Fruit fly (Drosophila melanogaster): ENCODE measurements around the gene robl37BC.

robl37BC gene

dm6 chr2L:18968370-18969105 lies 42.1 kb upstream of the robl37BC start, which contains the start of the genes Nak and Tango6 (continued):
- TF ChIP-seq Dip2 (GFP tag; IDR thresholded peaks at IDR 0.05) (no peak), CkIIα-i1 (GFP tag; IDR thresholded peaks at IDR 0.05) (no peak), ash1 (GFP tag; optimal IDR thresholded peaks at IDR 0.05) (no peak), salm (tag; optimal IDR thresholded peaks at IDR 0.05) (no peak), croc (GFP tag; conservative IDR thresholded peaks at IDR 0.05) (no peak), Doc3 (GFP tag; IDR thresholded peaks at IDR 0.05; ENCODE audit: partially characterized antibody) (peak; percentile 96), gsb (GFP tag; IDR thresholded peaks at IDR 0.05) (no peak), cg (GFP tag; optimal IDR thresholded peaks at IDR 0.05) (peak; percentile 87), abd-A (tag; optimal IDR thresholded peaks at IDR 0.05) (peak; percentile 64), ap (GFP tag; IDR thresholded peaks at IDR 0.05) (no peak), bsh (GFP tag; optimal IDR thresholded peaks at IDR 0.05) (no peak), repo (GFP tag; optimal IDR thresholded peaks at IDR 0.05) (no peak), jumu (GFP tag; optimal IDR thresholded peaks at IDR 0.05) (no peak), cato (GFP tag; optimal IDR thresholded peaks at IDR 0.05; ENCODE audit: borderline replicate concordance) (no peak), CG3163 (GFP tag; optimal IDR thresholded peaks at IDR 0.05) (peak; percentile 4), unpg (GFP tag; optimal IDR thresholded peaks at IDR 0.05) (peak; percentile 11), CG8944 (GFP tag; optimal IDR thresholded peaks at IDR 0.05) (no peak), CG16863 (GFP tag; optimal IDR thresholded peaks at IDR 0.05) (peak; percentile 0), CG8924 (tag; optimal IDR thresholded peaks at IDR 0.05) (peak; percentile 44), hkb (optimal IDR thresholded peaks at IDR 0.05) (peak; percentile 90), hkb (GFP tag; IDR thresholded peaks at IDR 0.05) (no peak), CG8089 (GFP tag; optimal IDR thresholded peaks at IDR 0.05) (no peak), HmgZ (tag; optimal IDR thresholded peaks at IDR 0.05) (peak; percentile 13), sob (GFP tag; IDR thresholded peaks at IDR 0.05) (no peak), kay (GFP tag; optimal IDR thresholded peaks at IDR 0.05) (no peak), CG13296 (GFP tag; optimal IDR thresholded peaks at IDR 0.05) (peak; percentile 11), Kr (GFP tag; optimal IDR thresholded peaks at IDR 0.05) (no peak), MESR4 (GFP tag; optimal IDR thresholded peaks at IDR 0.05) (peak; percentile 88), CG12236 (GFP tag; optimal IDR thresholded peaks at IDR 0.05) (no peak), Lhr (GFP tag; optimal IDR thresholded peaks at IDR 0.05) (peak; percentile 61), mam (GFP tag; optimal IDR thresholded peaks at IDR 0.05) (peak; percentile 52), al (GFP tag; IDR thresholded peaks at IDR 0.05) (no peak), grau (tag; optimal IDR thresholded peaks at IDR 0.05) (peak; percentile 51), CG9609 (GFP tag; optimal IDR thresholded peaks at IDR 0.05) (no peak), CG4820 (GFP tag; optimal IDR thresholded peaks at IDR 0.05) (no peak), CG9876 (GFP tag; optimal IDR thresholded peaks at IDR 0.05) (peak; percentile 3), Fer2 (tag; optimal IDR thresholded peaks at IDR 0.05) (no peak), CG7372 (GFP tag; IDR thresholded peaks at IDR 0.05) (no peak), pb (GFP tag; optimal IDR thresholded peaks at IDR 0.05) (peak; percentile 25), Atf6 (GFP tag; IDR thresholded peaks at IDR 0.05) (no peak), PHDP (tag; optimal IDR thresholded peaks at IDR 0.05) (no peak), CG14965 (GFP tag; optimal IDR thresholded peaks at IDR 0.05; ENCODE audit: borderline replicate concordance) (no peak), CG8290 (GFP tag; optimal IDR thresholded peaks at IDR 0.05) (peak; percentile 24), CG8290 (tag; optimal IDR thresholded peaks at IDR 0.05) (peak; percentile 14 to 51), Nf-YB (GFP tag; optimal IDR thresholded peaks at IDR 0.05) (peak; percentile 16), CG15073 (GFP tag; optimal IDR thresholded peaks at IDR 0.05) (no peak), Hmr (GFP tag; optimal IDR thresholded peaks at IDR 0.05) (peak; percentile 33), CG7556 (GFP tag; optimal IDR thresholded peaks at IDR 0.05) (peak; percentile 1), CG10267 (tag; optimal IDR thresholded peaks at IDR 0.05) (peak; percentile 76), CG16813 (GFP tag; IDR thresholded peaks at IDR 0.05; ENCODE audit: partially characterized antibody) (peak; percentile 96)

Measured in whole organism, embryonic.